Worm (Caenorhabditis elegans) whole organism, L1 larva: ENCODE measurements around the gene apx-1.

Experiments used
- F16B12.6 ChIP-seq: fragments of 150-350 bp; optimal IDR thresholded peaks from 2 replicates; lab custom pipeline; 2014; ENCODE audit warnings: missing biosample characterization, missing genetic modification characterization
- blmp-1 ChIP-seq: fragments of 150-350 bp; optimal IDR thresholded peaks from 2 replicates; lab custom pipeline; 2014; ENCODE audit warnings: missing biosample characterization, missing genetic modification characterization
- fos-1 ChIP-seq: fragments of 150-350 bp; optimal IDR thresholded peaks from 2 replicates; lab custom pipeline; 2014; ENCODE audit warnings: missing biosample characterization, missing genetic modification characterization
- hlh-17 ChIP-seq: fragments of 200-800 bp; sonication (Bioruptor generic); optimal IDR thresholded peaks from 2 replicates; lab custom pipeline; 2018; ENCODE audit warnings: missing genetic modification characterization, mild to moderate bottlenecking, missing compliant biosample characterization, moderate library complexity, borderline replicate concordance
- mdl-1 ChIP-seq, 2 experiments: fragments of 150-350 bp; optimal IDR thresholded peaks; 2 replicates each; lab custom pipeline; 2014 to 2017; ENCODE audit warnings: missing biosample characterization in 2 of 2, missing genetic modification characterization in 2 of 2, inconsistent platforms in 1 of 2
- nhr-12 ChIP-seq: sonication (generic microtip); optimal IDR thresholded peaks from 2 replicates; lab custom pipeline; 2017; ENCODE audit warnings: missing biosample characterization, missing genetic modification characterization
- nhr-237 ChIP-seq: fragments of 150-350 bp; optimal IDR thresholded peaks from 2 replicates; lab custom pipeline; 2014; ENCODE audit warnings: missing biosample characterization, missing genetic modification characterization
- nhr-71 ChIP-seq: sonication (generic microtip); optimal IDR thresholded peaks from 2 replicates; lab custom pipeline; 2016; ENCODE audit warnings: mild to moderate bottlenecking, missing genetic modification characterization, moderate library complexity, missing compliant biosample characterization
- unc-86 ChIP-seq: sonication (generic microtip); optimal IDR thresholded peaks from 2 replicates; lab custom pipeline; 2016; ENCODE audit warnings: missing genetic modification characterization, missing compliant biosample characterization
- ztf-4 ChIP-seq: fragments of 150-350 bp; optimal IDR thresholded peaks from 2 replicates; lab custom pipeline; 2014; ENCODE audit warnings: missing biosample characterization, missing genetic modification characterization

ce11 chrV:3234887-3235286 is 24.9 kb downstream of the apx-1 start, which contains the start of gene K08D9.6:
- TF ChIP-seq ztf-4 (tag; lab: Kevin White, UChicago) (no peak), nhr-237 (tag; lab: Kevin White, UChicago) (no peak), unc-86 (tag; lab: Kevin White, UChicago) (no peak), hlh-17 (no peak), nhr-12 (no peak), mdl-1 (tag; optimal IDR thresholded peaks at IDR 0.05; lab: Kevin White, UChicago) (no peak), fos-1 (tag; lab: Kevin White, UChicago) (no peak), nhr-71 (tag; lab: Kevin White, UChicago) (no peak), blmp-1 (no peak), F16B12.6 (tag; lab: Kevin White, UChicago) (no peak)
